Fruit fly (Drosophila melanogaster): ENCODE data around the gene Bet3.

dm6 chr3L:9402157-9402890 lies 39.7 kb downstream of the Bet3 start, which contains the start of gene eIF4E1:
- TF ChIP-seq CG34367 (tag; optimal IDR thresholded peaks at IDR 0.05) (no peak), EcR (GFP tag; optimal IDR thresholded peaks at IDR 0.05) (no peak), CG9948 (tag; optimal IDR thresholded peaks at IDR 0.05) (no peak), gl (tag; optimal IDR thresholded peaks at IDR 0.05) (no peak), CG8301 (tag; optimal IDR thresholded peaks at IDR 0.05) (no peak), CG15710 (tag; optimal IDR thresholded peaks at IDR 0.05) (no peak), CG13204 (GFP tag; optimal IDR thresholded peaks at IDR 0.05) (no peak), Snoo (tag; optimal IDR thresholded peaks at IDR 0.05) (no peak), CG10348 (GFP tag; IDR thresholded peaks at IDR 0.05) (no peak), fd96Ca (GFP tag; IDR thresholded peaks at IDR 0.05) (no peak)

Measured in whole organism, pupa.